Worm (Caenorhabditis elegans) whole organism, late embryonic: ENCODE measurements around the gene srh-148.

Experiments
- ama-1 ChIP-seq: fragments of 150-350 bp; optimal IDR thresholded peaks from 2 replicates; lab custom pipeline; 2014
- ceh-31 ChIP-seq: sonication (generic microtip); optimal IDR thresholded peaks from 2 replicates; lab custom pipeline; 2016; ENCODE audit warnings: missing genetic modification characterization, missing compliant biosample characterization
- ceh-6 ChIP-seq: fragments of 200-800 bp; sonication (Bioruptor generic); optimal IDR thresholded peaks from 2 replicates; lab custom pipeline; 2018; ENCODE audit warnings: mild to moderate bottlenecking, missing genetic modification characterization, missing compliant biosample characterization
- elt-2 ChIP-seq: sonication (generic microtip); optimal IDR thresholded peaks from 2 replicates; lab custom pipeline; 2016; ENCODE audit warnings: missing genetic modification reagents, missing genetic modification characterization, missing compliant biosample characterization
- fkh-10 ChIP-seq: fragments of 150-350 bp; optimal IDR thresholded peaks from 2 replicates; lab custom pipeline; 2014; ENCODE audit warnings: missing biosample characterization, missing genetic modification reagents, missing genetic modification characterization
- lim-6 ChIP-seq: sonication (generic microtip); optimal IDR thresholded peaks from 2 replicates; lab custom pipeline; 2016; ENCODE audit warnings: missing genetic modification characterization, missing compliant biosample characterization
- madf-2 ChIP-seq: sonication (generic microtip); optimal IDR thresholded peaks from 2 replicates; lab custom pipeline; 2017; ENCODE audit warnings: missing genetic modification characterization, missing compliant biosample characterization
- nfya-1 ChIP-seq: sonication (generic microtip); optimal IDR thresholded peaks from 2 replicates; lab custom pipeline; 2017; ENCODE audit warnings: missing genetic modification characterization, mild to moderate bottlenecking, missing compliant biosample characterization, antibody characterized with exemption, moderate library complexity
- pros-1 ChIP-seq: fragments of 150-350 bp; optimal IDR thresholded peaks from 2 replicates; lab custom pipeline; 2014; ENCODE audit warnings: missing biosample characterization, missing genetic modification reagents, missing genetic modification characterization

DNA sequence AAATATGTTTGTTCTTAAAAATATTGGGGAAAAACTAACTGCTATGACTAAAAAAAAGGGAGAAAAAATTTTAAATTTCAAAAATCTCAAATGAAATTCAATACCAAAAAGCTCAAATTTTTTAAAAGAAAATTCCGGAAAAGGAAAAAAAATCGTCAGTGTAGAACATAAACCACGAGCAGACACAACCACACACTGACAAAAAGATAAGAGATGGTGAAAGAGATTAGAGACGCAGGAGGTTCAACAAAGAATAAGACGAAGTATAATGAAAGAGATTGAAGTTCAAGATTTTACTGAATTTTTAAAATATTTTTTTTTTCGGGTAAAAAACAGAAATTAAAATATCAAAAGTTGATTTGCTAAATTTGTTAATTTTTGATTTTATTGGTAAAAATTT lies 21.8 kb upstream of the srh-148 start:
- no peak for TF ChIP-seq lim-6 (tag; lab: Kevin White, UChicago)
- TF ChIP-seq fkh-10 (GFP tag; lab: Kevin White, UChicago): no peak
- no peak for TF ChIP-seq elt-2
- no peak for TF ChIP-seq pros-1 (tag; lab: Kevin White, UChicago)
- TF ChIP-seq ceh-31 (tag; lab: Kevin White, UChicago): no peak
- TF ChIP-seq nfya-1 (tag; lab: Kevin White, UChicago): no peak
- TF ChIP-seq ama-1 (lab: Kevin White, UChicago): no peak
- no peak for TF ChIP-seq madf-2
- TF ChIP-seq ceh-6 (GFP tag; lab: Kevin White, UChicago): no peak
